Fruit fly (Drosophila melanogaster): ENCODE data around the gene CG12170.

Gene CG12170

dm6 chr3R:5684550-5685118 is 47.6 kb downstream of the CG12170 start:
- TF ChIP-seq Meics (GFP tag; optimal IDR thresholded peaks at IDR 0.05) (no peak), tio (GFP tag; optimal IDR thresholded peaks at IDR 0.05) (no peak), chm (GFP tag; IDR thresholded peaks at IDR 0.05) (no peak), CG2116 (GFP tag; optimal IDR thresholded peaks at IDR 0.05) (no peak), vvl (GFP tag; IDR thresholded peaks at IDR 0.05) (peak; percentile 8; the same call in 1 of the 2 replicates), chif (GFP tag; optimal IDR thresholded peaks at IDR 0.05) (no peak), Ets65A (GFP tag) (peak; percentile 48), zfh1 (GFP tag; IDR thresholded peaks at IDR 0.05) (no peak), Sox102F (GFP tag; optimal IDR thresholded peaks at IDR 0.05) (no peak), CG33213 (GFP tag; optimal IDR thresholded peaks at IDR 0.05) (no peak), stwl (tag; optimal IDR thresholded peaks at IDR 0.05) (no peak), CG34224 (GFP tag; IDR thresholded peaks at IDR 0.05; ENCODE audit: partially characterized antibody) (0 out of 3 replicates have a peak, but pooled peaks have one; percentile 33), unpg (GFP tag; optimal IDR thresholded peaks at IDR 0.05) (no peak), CG15479 (GFP tag; optimal IDR thresholded peaks at IDR 0.05) (peak; percentile 76), rib (GFP tag; IDR thresholded peaks at IDR 0.05) (peak; percentile 30; the same call in 1 of the 2 replicates), CG18476 (GFP tag; optimal IDR thresholded peaks at IDR 0.05) (no peak), CG8388 (GFP tag; optimal IDR thresholded peaks at IDR 0.05) (no peak), cg (GFP tag; optimal IDR thresholded peaks at IDR 0.05) (peak; percentile 85), pb (GFP tag; optimal IDR thresholded peaks at IDR 0.05) (no peak), Atf3 (GFP tag; optimal IDR thresholded peaks at IDR 0.05) (no peak), sens (GFP tag) (peak; percentile 55), CG7271 (tag; optimal IDR thresholded peaks at IDR 0.05) (no peak), CG12942 (GFP tag; optimal IDR thresholded peaks at IDR 0.05) (no peak), dpn (GFP tag; optimal IDR thresholded peaks at IDR 0.05) (no peak), CTCF (GFP tag; optimal IDR thresholded peaks at IDR 0.05) (peak; percentile 79), insv (GFP tag; optimal IDR thresholded peaks at IDR 0.05) (peak in 1 of 2 experiments; percentile 25)

dm6 chr3R:5685269-5686048 is 48.4 kb downstream of the CG12170 start, which contains the start of the genes Rab23 and plx:
Rab23 (minus strand) TSS chr3R:5685434.
plx (plus strand) TSS chr3R:5685855.
- TF ChIP-seq Sox102F (GFP tag; optimal IDR thresholded peaks at IDR 0.05), result no peak
- TF ChIP-seq CG7271 (tag; optimal IDR thresholded peaks at IDR 0.05), result no peak
- no peak for TF ChIP-seq CG5953 (GFP tag; IDR thresholded peaks at IDR 0.05)
- no peak for TF ChIP-seq sens-2 (GFP tag; IDR thresholded peaks at IDR 0.05)
- TF ChIP-seq CG8944 (GFP tag; optimal IDR thresholded peaks at IDR 0.05), result no peak
- no peak for TF ChIP-seq CG4360 (GFP tag; IDR thresholded peaks at IDR 0.05)
- TF ChIP-seq CG16813 (GFP tag; IDR thresholded peaks at IDR 0.05; ENCODE audit: partially characterized antibody), result 0 out of 3 replicates have a peak, but pooled peaks have one; percentile 25
- peak; percentile 11 for TF ChIP-seq CG30431 (GFP tag; optimal IDR thresholded peaks at IDR 0.05)
- TF ChIP-seq z (GFP tag; IDR thresholded peaks at IDR 0.05), result no peak
- TF ChIP-seq yki (optimal IDR thresholded peaks at IDR 0.05), result no peak
- TF ChIP-seq H15 (GFP tag; IDR thresholded peaks at IDR 0.05), result no peak
- no peak for TF ChIP-seq CG9817 (tag; optimal IDR thresholded peaks at IDR 0.05)
- TF ChIP-seq ken (GFP tag; IDR thresholded peaks at IDR 0.05), result 0 out of 3 replicates have a peak, but pooled peaks have one; percentile 24
- no peak for TF ChIP-seq croc (GFP tag; conservative IDR thresholded peaks at IDR 0.05)
- TF ChIP-seq CG17802 (tag; optimal IDR thresholded peaks at IDR 0.05), result peak; percentile 85
- no peak for TF ChIP-seq ind (GFP tag; optimal IDR thresholded peaks at IDR 0.05)
- TF ChIP-seq ham (GFP tag; IDR thresholded peaks at IDR 0.05), result no peak
- TF ChIP-seq CG2202 (tag; optimal IDR thresholded peaks at IDR 0.05), result no peak
- TF ChIP-seq H2.0 (GFP tag; IDR thresholded peaks at IDR 0.05), result no peak
- peak; percentile 74 for TF ChIP-seq sens (GFP tag)
- no peak for TF ChIP-seq CG12942 (GFP tag; optimal IDR thresholded peaks at IDR 0.05)
- no peak for TF ChIP-seq Poxn (GFP tag; IDR thresholded peaks at IDR 0.05)
- no peak for TF ChIP-seq CG4617 (GFP tag; optimal IDR thresholded peaks at IDR 0.05; ENCODE audit: borderline replicate concordance)
- peak; percentile 25 for TF ChIP-seq CG30020 (tag; optimal IDR thresholded peaks at IDR 0.05)
- peak; percentile 71 for TF ChIP-seq HmgZ (tag; optimal IDR thresholded peaks at IDR 0.05)
- TF ChIP-seq CG15269 (tag; optimal IDR thresholded peaks at IDR 0.05), result no peak
- TF ChIP-seq CG18262 (tag; optimal IDR thresholded peaks at IDR 0.05), result no peak
- TF ChIP-seq CG4282 (GFP tag; optimal IDR thresholded peaks at IDR 0.05), result no peak
